Worm (Caenorhabditis elegans) whole organism, L3 larva: ENCODE measurements around the gene cdh-4.
A peak's percentile ranks its signal among the peaks of the same experiment; 100 is the strongest.

Experiments
- ceh-28 ChIP-seq: fragments of 150-350 bp; optimal IDR thresholded peaks from 2 replicates; lab custom pipeline; 2014; ENCODE audit warnings: missing biosample characterization, missing genetic modification reagents, missing genetic modification characterization
- ceh-82 ChIP-seq: fragments of 150-350 bp; optimal IDR thresholded peaks from 2 replicates; lab custom pipeline; 2014; ENCODE audit warnings: missing biosample characterization, missing genetic modification characterization
- ceh-9 ChIP-seq: sonication (generic microtip); optimal IDR thresholded peaks from 2 replicates; lab custom pipeline; 2018; ENCODE audit warnings: missing biosample characterization, missing genetic modification characterization
- daf-12 ChIP-seq: fragments of 150-350 bp; optimal IDR thresholded peaks from 2 replicates; lab custom pipeline; 2014; ENCODE audit warnings: missing biosample characterization, missing genetic modification reagents, missing genetic modification characterization
- elt-2 ChIP-seq: sonication (generic microtip); optimal IDR thresholded peaks from 2 replicates; lab custom pipeline; 2016; ENCODE audit warnings: missing genetic modification reagents, mild to moderate bottlenecking, missing genetic modification characterization, missing compliant biosample characterization
- fkh-2 ChIP-seq: fragments of 150-350 bp; optimal IDR thresholded peaks from 2 replicates; lab custom pipeline; 2014; ENCODE audit warnings: missing biosample characterization, missing genetic modification reagents, missing genetic modification characterization
- mdl-1 ChIP-seq: fragments of 150-350 bp; optimal IDR thresholded peaks from 2 replicates; lab custom pipeline; 2014; ENCODE audit warnings: missing biosample characterization, missing genetic modification characterization
- nhr-12 ChIP-seq: fragments of 150-350 bp; optimal IDR thresholded peaks from 2 replicates; lab custom pipeline; 2014; ENCODE audit warnings: missing biosample characterization, missing genetic modification characterization
- nhr-23 ChIP-seq: fragments of 150-350 bp; optimal IDR thresholded peaks from 2 replicates; lab custom pipeline; 2014; ENCODE audit warnings: missing biosample characterization, missing genetic modification reagents, missing genetic modification characterization
- pqm-1 ChIP-seq: fragments of 150-350 bp; optimal IDR thresholded peaks from 2 replicates; lab custom pipeline; 2017; ENCODE audit warnings: missing biosample characterization, missing genetic modification characterization, inconsistent platforms
- snpc-4 ChIP-seq: fragments of 150-350 bp; optimal IDR thresholded peaks from 2 replicates; lab custom pipeline; 2014; ENCODE audit warnings: missing biosample characterization, missing genetic modification characterization
- unc-62 ChIP-seq: fragments of 150-350 bp; sonication (generic microtip); optimal IDR thresholded peaks from 4 replicates; lab custom pipeline; 2014; ENCODE audit warnings: missing biosample characterization, missing genetic modification reagents, missing genetic modification characterization

- TF ChIP-seq ceh-28 (tag; lab: Kevin White, UChicago) (no peak), mdl-1 (tag; lab: Kevin White, UChicago) (no peak), nhr-12 (tag; lab: Kevin White, UChicago) (no peak), ceh-82 (tag; lab: Kevin White, UChicago) (no peak), nhr-23 (tag; lab: Kevin White, UChicago) (no peak), fkh-2 (no peak), pqm-1 (tag; lab: Kevin White, UChicago) (no peak), daf-12 (tag; lab: Kevin White, UChicago) (no peak), snpc-4 (tag; lab: Kevin White, UChicago) (peak; percentile 1), unc-62 (GFP tag; lab: Kevin White, UChicago) (no peak), elt-2 (no peak), ceh-9 (tag; lab: Kevin White, UChicago) (no peak)
Observed at ce11 chrIII:4542362-4542931, 22.3 kb downstream of the cdh-4 start, which contains the start of the genes mrps-34 and cisd-3.1.
